Worm (Caenorhabditis elegans) whole organism, L4 larva: ENCODE measurements around the gene C08F11.1.

ENCODE experiments used
- T20F7.1 ChIP-seq: fragments of 200-800 bp; sonication (Bioruptor generic); optimal IDR thresholded peaks from 2 replicates; lab custom pipeline; 2018; ENCODE audit warnings: mild to moderate bottlenecking, missing genetic modification characterization, missing compliant biosample characterization
- T26A8.4 ChIP-seq: fragments of 200-800 bp; sonication (Bioruptor generic); IDR thresholded peaks from 2 replicates; pipeline ENCODE4 v1.3.6; 2022; ENCODE audit warnings: missing genetic modification characterization, missing compliant biosample characterization
- aha-1 ChIP-seq: fragments of 150-350 bp; peaks from one replicate; lab custom pipeline; 2014; ENCODE audit warnings: missing biosample characterization, missing genetic modification characterization
- ama-1 ChIP-seq: fragments of 150-350 bp; optimal IDR thresholded peaks from 2 replicates; lab custom pipeline; 2014; ENCODE audit warnings: inconsistent platforms, mixed read lengths
- attf-4 ChIP-seq: sonication (generic microtip); optimal IDR thresholded peaks from 3 replicates; lab custom pipeline; 2017; ENCODE audit warnings: missing biosample characterization, missing genetic modification characterization
- ceh-20 ChIP-seq: fragments of 200-800 bp; sonication (Bioruptor generic); IDR thresholded peaks from 2 replicates; pipeline ENCODE4 v1.3.6; 2022; ENCODE audit warnings: missing genetic modification reagents, missing genetic modification characterization, missing compliant biosample characterization
- ceh-28 ChIP-seq: fragments of 150-350 bp; optimal IDR thresholded peaks from 2 replicates; lab custom pipeline; 2014; ENCODE audit warnings: missing biosample characterization, missing genetic modification reagents, missing genetic modification characterization
- ceh-32 ChIP-seq: sonication (generic microtip); optimal IDR thresholded peaks from 2 replicates; lab custom pipeline; 2016; ENCODE audit warnings: mild to moderate bottlenecking, missing genetic modification characterization, missing compliant biosample characterization; ENCODE audit not compliant: poor library complexity
- daf-16 ChIP-seq, 3 experiments: sonication (generic microtip); optimal IDR thresholded peaks; 2 replicates each; lab custom pipeline; 2016 to 2017; ENCODE audit warnings: missing genetic modification characterization in 3 of 3, missing genetic modification reagents in 3 of 3, mild to moderate bottlenecking in 2 of 3, missing compliant biosample characterization in 2 of 3, missing biosample characterization in 1 of 3, moderate library complexity in 1 of 3
- dmd-8 ChIP-seq: fragments of 200-800 bp; sonication (Bioruptor generic); IDR thresholded peaks from 2 replicates; pipeline ENCODE4 v1.3.6; 2022; ENCODE audit warnings: missing genetic modification characterization, missing compliant biosample characterization
- dmd-9 ChIP-seq: fragments of 200-800 bp; sonication (Bioruptor generic); IDR thresholded peaks from 2 replicates; pipeline ENCODE4 v1.3.6; 2022; ENCODE audit warnings: missing genetic modification reagents, missing genetic modification characterization, missing compliant biosample characterization
- dve-1 ChIP-seq: sonication (generic microtip); optimal IDR thresholded peaks from 2 replicates; lab custom pipeline; 2017; ENCODE audit warnings: antibody characterized with exemption, mild to moderate bottlenecking, missing genetic modification characterization, missing compliant biosample characterization; ENCODE audit not compliant: insufficient read depth
- egl-27 ChIP-seq: sonication (generic microtip); optimal IDR thresholded peaks from 3 replicates; lab custom pipeline; 2017; ENCODE audit warnings: missing biosample characterization, missing genetic modification reagents, missing genetic modification characterization
- egl-43 ChIP-seq: fragments of 200-800 bp; sonication (Bioruptor generic); IDR thresholded peaks from 2 replicates; pipeline ENCODE4 v1.3.6; 2022; ENCODE audit warnings: missing genetic modification reagents, missing genetic modification characterization, missing compliant biosample characterization
- fkh-10 ChIP-seq: fragments of 150-350 bp; optimal IDR thresholded peaks from 2 replicates; lab custom pipeline; 2014; ENCODE audit warnings: missing biosample characterization, missing genetic modification reagents, missing genetic modification characterization
- fos-1 ChIP-seq: fragments of 150-350 bp; optimal IDR thresholded peaks from 2 replicates; lab custom pipeline; 2014; ENCODE audit warnings: missing biosample characterization, missing genetic modification characterization
- hif-1 ChIP-seq, 2 experiments: sonication (generic microtip); optimal IDR thresholded peaks; 2 replicates each; lab custom pipeline; 2016 to 2017; ENCODE audit warnings: missing compliant biosample characterization in 2 of 2, missing genetic modification characterization in 2 of 2, missing genetic modification reagents in 2 of 2, missing genotype in 2 of 2, mild to moderate bottlenecking in 1 of 2
- lim-7 ChIP-seq: fragments of 200-800 bp; sonication (Bioruptor generic); IDR thresholded peaks from 2 replicates; pipeline ENCODE4 v1.3.6; 2022; ENCODE audit warnings: missing genetic modification characterization, missing compliant biosample characterization
- lin-1 ChIP-seq: fragments of 200-800 bp; sonication (Bioruptor generic); IDR thresholded peaks from 2 replicates; pipeline ENCODE4 v1.3.6; 2022; ENCODE audit warnings: missing genetic modification reagents, missing genetic modification characterization, missing compliant biosample characterization
- mdt-29 ChIP-seq: fragments of 200-800 bp; sonication (Bioruptor generic); IDR thresholded peaks from 2 replicates; pipeline ENCODE4 v1.3.6; 2022; ENCODE audit warnings: missing genetic modification reagents, missing genetic modification characterization, missing compliant biosample characterization
- mxl-3 ChIP-seq: fragments of 200-800 bp; sonication (Bioruptor generic); optimal IDR thresholded peaks from 2 replicates; lab custom pipeline; 2018; ENCODE audit warnings: mild to moderate bottlenecking, missing genetic modification characterization, missing compliant biosample characterization
- nhr-102 ChIP-seq: sonication (generic microtip); optimal IDR thresholded peaks from 2 replicates; lab custom pipeline; 2016; ENCODE audit warnings: mild to moderate bottlenecking, missing genetic modification characterization, moderate library complexity, missing compliant biosample characterization
- nhr-111 ChIP-seq: fragments of 200-800 bp; sonication (Bioruptor generic); optimal IDR thresholded peaks from 2 replicates; lab custom pipeline; 2018; ENCODE audit warnings: mild to moderate bottlenecking, missing genetic modification characterization, missing compliant biosample characterization
- nhr-237 ChIP-seq: sonication (generic microtip); optimal IDR thresholded peaks from 2 replicates; lab custom pipeline; 2017; ENCODE audit warnings: missing biosample characterization, missing genetic modification characterization
- nhr-6 ChIP-seq: fragments of 150-350 bp; optimal IDR thresholded peaks from 2 replicates; lab custom pipeline; 2014; ENCODE audit warnings: missing biosample characterization, missing genetic modification characterization
- nhr-76 ChIP-seq: fragments of 150-350 bp; optimal IDR thresholded peaks from 2 replicates; lab custom pipeline; 2014; ENCODE audit warnings: missing biosample characterization, missing genetic modification characterization
- nhr-77 ChIP-seq: fragments of 150-350 bp; optimal IDR thresholded peaks from 2 replicates; lab custom pipeline; 2014; ENCODE audit warnings: missing biosample characterization, missing genetic modification characterization
- php-3 ChIP-seq: fragments of 200-800 bp; sonication (Bioruptor generic); IDR thresholded peaks from 2 replicates; pipeline ENCODE4 v1.3.6; 2022; ENCODE audit warnings: missing genetic modification reagents, missing genetic modification characterization, missing compliant biosample characterization
- pqm-1 ChIP-seq: sonication (generic microtip); optimal IDR thresholded peaks from 2 replicates; lab custom pipeline; 2017; ENCODE audit warnings: missing biosample characterization, missing genetic modification characterization
- saeg-2 ChIP-seq: fragments of 200-800 bp; sonication (Bioruptor generic); IDR thresholded peaks from 2 replicates; pipeline ENCODE4 v1.3.6; 2022; ENCODE audit warnings: missing genetic modification reagents, missing genetic modification characterization, missing compliant biosample characterization
- snpc-1.2 ChIP-seq: fragments of 200-800 bp; sonication (Bioruptor generic); IDR thresholded peaks from 2 replicates; pipeline ENCODE4 v1.3.6; 2022; ENCODE audit warnings: missing genetic modification reagents, missing genetic modification characterization, missing compliant biosample characterization
- tag-97 ChIP-seq: fragments of 200-800 bp; sonication (Bioruptor generic); IDR thresholded peaks from 2 replicates; pipeline ENCODE4 v1.3.6; 2022; ENCODE audit warnings: missing genetic modification characterization, missing compliant biosample characterization
- unc-62 ChIP-seq, 3 experiments: fragments of 150-350 bp in 1 of 3; sonication (generic microtip); optimal IDR thresholded peaks in 2 of 3; peaks in 1 of 3; 1 replicate in 1 of 3; 2 replicates in 2 of 3; lab custom pipeline; 2014 to 2017; ENCODE audit warnings: missing biosample characterization in 3 of 3, missing genetic modification characterization in 3 of 3, missing genetic modification reagents in 3 of 3, missing genotype in 1 of 3
- vab-7 ChIP-seq: fragments of 200-800 bp; sonication (Bioruptor generic); IDR thresholded peaks from 2 replicates; pipeline ENCODE4 v1.3.6; 2022; ENCODE audit warnings: missing genetic modification reagents, missing genetic modification characterization, missing compliant biosample characterization
- zfp-3 ChIP-seq: fragments of 200-800 bp; sonication (Bioruptor generic); conservative IDR thresholded peaks from 2 replicates; pipeline ENCODE4 v1.3.6; 2022; ENCODE audit warnings: missing genetic modification reagents, missing genetic modification characterization, missing compliant biosample characterization
- ztf-7 ChIP-seq: fragments of 150-350 bp; optimal IDR thresholded peaks from 2 replicates; lab custom pipeline; 2014; ENCODE audit warnings: missing biosample characterization, missing genetic modification characterization

The C08F11.1 gene

DNA sequence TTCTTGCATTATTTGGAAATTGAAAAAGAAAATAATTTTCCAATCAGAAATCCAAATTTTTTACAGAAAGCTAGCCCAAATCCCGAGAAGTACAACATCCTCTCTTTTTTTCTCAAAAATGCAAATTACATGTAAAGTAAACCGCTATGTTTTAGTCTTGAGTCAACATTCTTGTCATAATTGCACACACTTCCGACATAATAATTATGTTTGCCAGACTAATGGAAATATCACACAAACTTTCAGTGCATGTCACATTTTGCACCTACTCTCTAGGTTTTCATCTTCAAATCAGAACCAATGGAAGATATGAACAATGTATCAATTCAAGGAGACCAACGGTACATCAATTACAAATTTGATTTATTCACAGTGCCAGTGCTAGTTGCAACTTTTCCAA, 39.0 kb upstream of the C08F11.1 start, which contains the start of gene sru-11:
Gene sru-11 (plus strand): TSS at position 301 of the 400 bp plus-strand sequence.
- no peak for TF ChIP-seq T20F7.1
- TF ChIP-seq egl-43: no peak
- TF ChIP-seq snpc-1.2 (GFP tag; lab: Robert Waterston, UW): no peak
- no peak for TF ChIP-seq lin-1
- no peak for TF ChIP-seq pqm-1 (tag; lab: Kevin White, UChicago)
- no peak for TF ChIP-seq ceh-28 (tag; lab: Kevin White, UChicago)
- no peak for TF ChIP-seq dmd-8 (GFP tag; lab: Robert Waterston, UW)
- no peak for TF ChIP-seq lim-7 (GFP tag; lab: Robert Waterston, UW)
- no peak for TF ChIP-seq ama-1
- no peak for TF ChIP-seq dmd-9
- TF ChIP-seq nhr-76: no peak
- no peak for TF ChIP-seq nhr-111 (GFP tag; lab: Kevin White, UChicago)
- no peak for TF ChIP-seq tag-97 (GFP tag; lab: Robert Waterston, UW)
- no peak for TF ChIP-seq fos-1 (tag; lab: Kevin White, UChicago)
- TF ChIP-seq attf-4 (tag; lab: Kevin White, UChicago): no peak
- no peak for TF ChIP-seq php-3 (GFP tag; lab: Robert Waterston, UW)
- no peak for TF ChIP-seq mxl-3 (GFP tag; lab: Kevin White, UChicago)
- TF ChIP-seq vab-7: no peak
- no peak for TF ChIP-seq nhr-102 (tag; lab: Kevin White, UChicago)
- no peak for TF ChIP-seq ceh-20

DNA sequence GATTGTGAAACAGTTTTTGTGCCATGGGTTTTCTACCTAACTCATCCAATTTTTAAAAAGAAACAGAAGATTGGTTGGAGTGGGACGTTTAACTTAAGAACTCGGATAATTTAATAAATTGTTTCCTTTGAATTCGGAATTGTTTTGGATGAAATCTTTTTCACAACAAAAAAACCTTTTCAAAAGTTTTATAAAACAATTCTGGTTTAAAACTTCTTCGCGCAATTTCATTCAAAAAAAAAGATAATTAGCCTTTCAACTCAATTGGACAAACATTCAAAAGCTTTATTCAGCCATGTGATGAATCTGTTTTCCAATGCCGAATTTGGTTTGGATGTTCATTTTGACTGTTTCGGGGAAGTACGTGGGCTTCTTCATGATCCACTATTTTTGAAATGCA, 36.5 kb upstream of the C08F11.1 start, which contains the start of gene Y45F10B.12:
Gene Y45F10B.12 (plus strand): TSS at position 301 of the 400 bp plus-strand sequence.
- no peak for TF ChIP-seq zfp-3 (GFP tag; lab: Robert Waterston, UW)
- peak in 1 of 2 experiments; percentile 85 for TF ChIP-seq unc-62 (GFP tag; optimal IDR thresholded peaks at IDR 0.05 in 1 of 2; lab: Kevin White, UChicago)
- no peak for TF ChIP-seq unc-62 (tag; optimal IDR thresholded peaks at IDR 0.05; lab: Kevin White, UChicago)
- no peak for TF ChIP-seq tag-97 (GFP tag; lab: Robert Waterston, UW)

DNA sequence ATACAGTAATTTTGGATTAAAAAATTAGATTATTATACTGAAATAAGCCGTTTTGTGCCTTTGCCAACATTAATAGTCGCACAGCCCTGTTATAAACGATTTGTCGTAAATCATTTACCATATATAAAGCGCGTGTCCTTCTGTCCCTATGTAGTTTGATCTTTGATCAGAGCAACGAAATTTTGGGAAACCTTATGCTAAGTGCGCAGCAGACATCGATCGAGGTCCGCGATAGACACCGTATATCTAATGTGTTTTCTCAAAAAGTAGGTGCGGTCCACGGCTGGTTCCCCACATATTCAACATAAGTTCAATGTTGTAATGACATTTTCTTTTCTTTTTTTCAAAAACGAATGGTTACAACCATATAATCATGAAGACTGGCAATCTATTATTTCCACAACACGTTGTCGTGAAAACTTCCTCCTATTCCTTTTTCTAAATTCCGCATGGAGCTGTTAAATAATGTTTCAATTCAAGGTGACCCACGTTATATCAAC, 35.0 kb upstream of the C08F11.1 start, which contains the start of gene sru-9:
Gene sru-9 (plus strand): TSS at position 450 of the 500 bp plus-strand sequence.
- TF ChIP-seq snpc-1.2 (GFP tag; lab: Robert Waterston, UW): peak; percentile 66

DNA sequence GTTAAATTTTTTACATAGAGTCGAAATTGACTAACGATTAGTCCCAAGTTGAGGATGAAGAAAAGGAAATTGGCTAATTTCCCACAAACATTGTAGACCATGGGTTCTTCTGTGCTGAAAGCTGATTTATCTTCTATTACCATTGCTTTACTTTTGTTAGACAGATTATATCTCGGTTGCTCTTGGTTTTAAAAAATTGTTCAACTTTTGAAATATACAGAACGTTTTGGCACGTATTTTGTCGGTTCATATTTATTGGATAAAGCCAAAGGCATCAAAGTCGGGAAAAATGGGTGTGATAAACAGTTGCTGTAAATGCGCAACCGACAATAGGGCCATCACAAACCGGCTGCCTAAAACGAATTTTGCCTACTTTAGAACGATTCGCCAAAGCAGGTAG, 32.0 kb upstream of the C08F11.1 start, which contains the start of gene tsp-5:
Gene tsp-5 (minus strand): TSS at position 101 of the 400 bp plus-strand sequence.
- TF ChIP-seq nhr-237 (tag; lab: Kevin White, UChicago): no peak
- no peak for TF ChIP-seq dmd-9
- TF ChIP-seq aha-1 (tag; lab: Kevin White, UChicago): peak; percentile 33
- no peak for TF ChIP-seq ztf-7
- TF ChIP-seq saeg-2 (GFP tag; lab: Robert Waterston, UW): no peak

DNA sequence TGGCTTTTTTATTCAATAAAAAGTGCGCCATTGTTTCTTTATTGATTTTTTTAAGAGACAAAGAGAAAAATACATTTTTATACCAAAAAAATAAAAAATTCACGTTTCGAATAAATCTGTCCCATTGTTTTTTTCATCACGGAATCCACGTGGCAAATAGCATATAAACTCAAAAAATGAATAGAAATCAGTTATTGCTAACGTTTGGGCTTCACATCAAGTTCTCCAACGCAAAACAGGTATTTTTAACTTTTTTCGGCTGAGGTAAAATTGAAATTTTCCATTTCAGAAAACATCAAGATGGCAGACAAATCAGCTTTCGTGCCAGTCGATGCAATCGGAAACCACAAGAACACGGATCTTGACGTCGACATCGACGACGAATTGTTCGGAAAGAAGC, 30.3 kb upstream of the C08F11.1 start, which contains the start of gene Y45F10B.3:
Gene Y45F10B.3 (plus strand): TSS at position 301 of the 400 bp plus-strand sequence.
- TF ChIP-seq ceh-32 (no peak), hif-1 (tag; optimal IDR thresholded peaks at IDR 0.05; lab: Kevin White, UChicago) (no peak), nhr-77 (tag; lab: Kevin White, UChicago) (no peak), vab-7 (no peak), mdt-29 (no peak), nhr-6 (tag; lab: Kevin White, UChicago) (no peak), T26A8.4 (GFP tag; lab: Robert Waterston, UW) (no peak), fkh-10 (no peak), daf-16 (GFP tag; optimal IDR thresholded peaks at IDR 0.05; lab: Kevin White, UChicago) (no peak), daf-16 (tag; optimal IDR thresholded peaks at IDR 0.05; lab: Kevin White, UChicago) (no peak), dve-1 (tag; lab: Kevin White, UChicago) (no peak), egl-27 (tag; lab: Kevin White, UChicago) (no peak)
